Fruit fly (Drosophila melanogaster) Kc167 (cell line): Measurements from ENCODE around the gene prt.

Source experiments
- Myc ChIP-seq: fragments of >200 bp; optimal IDR thresholded peaks from 2 replicates; lab custom pipeline; 2017; ENCODE audit warnings: missing external identifiers
- Sin3A ChIP-seq: fragments of >200 bp; optimal IDR thresholded peaks from 2 replicates; lab custom pipeline; 2018; ENCODE audit warnings: missing external identifiers
- h ChIP-seq: fragments of >200 bp; optimal IDR thresholded peaks from 3 replicates; lab custom pipeline; 2018; ENCODE audit warnings: missing external identifiers
- insv ChIP-seq: fragments of >200 bp; optimal IDR thresholded peaks from 3 replicates; lab custom pipeline; 2018; ENCODE audit warnings: missing external identifiers
- psq ChIP-seq: fragments of >200 bp; optimal IDR thresholded peaks from 2 replicates; lab custom pipeline; 2017; ENCODE audit warnings: missing external identifiers
- ttk ChIP-seq: sonication (Bioruptor generic); optimal IDR thresholded peaks from 2 replicates; lab custom pipeline; 2017; ENCODE audit warnings: missing external identifiers

DNA sequence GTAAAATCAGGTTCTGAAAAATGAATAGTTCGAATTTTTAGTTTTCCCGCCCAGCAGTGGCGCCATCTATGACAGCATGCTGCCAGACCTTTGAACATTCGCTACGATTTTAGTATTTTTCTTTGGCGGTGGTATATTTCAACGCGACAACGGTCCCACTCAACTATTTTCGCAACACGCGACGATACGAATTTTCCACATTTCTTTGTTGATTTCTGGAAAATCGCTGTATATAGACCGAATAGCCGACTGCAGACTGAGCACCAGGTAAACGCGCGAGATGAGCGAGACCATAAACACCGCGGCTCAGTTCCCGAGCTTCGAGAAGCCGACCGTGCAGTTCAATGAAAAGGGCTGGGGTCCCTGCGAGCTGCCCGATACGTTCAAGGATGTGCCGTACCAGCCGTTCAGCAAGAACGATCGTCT, 18.9 kb downstream of the prt start, which contains the start of gene eIF3d1:
- TF ChIP-seq ttk (lab: Kevin White, UChicago), result no peak
- no peak for TF ChIP-seq insv (lab: Kevin White, UChicago)
- no peak for TF ChIP-seq Myc (lab: Kevin White, UChicago)
- TF ChIP-seq Sin3A (lab: Kevin White, UChicago), result no peak
- TF ChIP-seq h, result no peak
- TF ChIP-seq psq (lab: Kevin White, UChicago), result no peak
